Worm (Caenorhabditis elegans) whole organism, young adult: ENCODE data around the gene T13C5.7.

ENCODE experiments used
- F22D6.2 ChIP-seq: sonication (generic microtip); optimal IDR thresholded peaks from 2 replicates; lab custom pipeline; 2016; ENCODE audit warnings: mild to moderate bottlenecking, missing genetic modification characterization, missing compliant biosample characterization
- Y53G8AR.9 ChIP-seq: fragments of 200-800 bp; sonication (Bioruptor generic); conservative IDR thresholded peaks from 2 replicates; pipeline ENCODE4 v1.3.6; 2022; ENCODE audit warnings: missing genetic modification reagents, missing genetic modification characterization, missing compliant biosample characterization
- ama-1 ChIP-seq, 3 experiments: fragments of 150-350 bp in 1 of 3; sonication (generic microtip) in 2 of 3; optimal IDR thresholded peaks; 2 replicates each; lab custom pipeline; 2014 to 2018; ENCODE audit warnings: missing biosample characterization in 2 of 3, missing genetic modification characterization in 2 of 3, missing genetic modification reagents in 2 of 3
- attf-3 ChIP-seq: fragments of 200-800 bp; sonication (Bioruptor generic); conservative IDR thresholded peaks from 2 replicates; pipeline ENCODE4 v1.3.6; 2022; ENCODE audit warnings: missing genetic modification reagents, missing genetic modification characterization, missing compliant biosample characterization
- lin-35 ChIP-seq, 3 experiments: fragments of 150-350 bp in 2 of 3; sonication (generic microtip) in 1 of 3; optimal IDR thresholded peaks; 2 replicates each; lab custom pipeline; 2014 to 2018; ENCODE audit warnings: missing biosample characterization in 3 of 3, missing genetic modification characterization in 3 of 3, missing genetic modification reagents in 3 of 3
- sdz-38 ChIP-seq: sonication (generic microtip); optimal IDR thresholded peaks from 2 replicates; lab custom pipeline; 2016; ENCODE audit warnings: missing genotype, missing genetic modification characterization, missing compliant biosample characterization
- snpc-3.4 ChIP-seq: sonication (generic microtip); optimal IDR thresholded peaks from 2 replicates; lab custom pipeline; 2017; ENCODE audit warnings: missing genetic modification characterization, mild to moderate bottlenecking, missing compliant biosample characterization, antibody characterized with exemption, moderate library complexity, missing genotype, missing genetic modification reagents
- unc-130 ChIP-seq: sonication (generic microtip); optimal IDR thresholded peaks from 2 replicates; lab custom pipeline; 2016; ENCODE audit warnings: missing genetic modification reagents, missing genetic modification characterization, missing compliant biosample characterization

ce11 chrX:6162037-6162436 lies 18.4 kb upstream of the T13C5.7 start:
- TF ChIP-seq attf-3 (GFP tag; lab: Robert Waterston, UW) (no peak), lin-35 (GFP tag; optimal IDR thresholded peaks at IDR 0.05; lab: Kevin White, UChicago) (no peak), unc-130 (no peak), ama-1 (optimal IDR thresholded peaks at IDR 0.05; lab: Kevin White, UChicago) (no peak), ama-1 (GFP tag; optimal IDR thresholded peaks at IDR 0.05; lab: Kevin White, UChicago) (no peak), sdz-38 (tag; lab: Kevin White, UChicago) (no peak), Y53G8AR.9 (GFP tag; lab: Robert Waterston, UW) (no peak), F22D6.2 (tag; lab: Kevin White, UChicago) (no peak), snpc-3.4 (tag; lab: Kevin White, UChicago) (no peak)
